Fruit fly (Drosophila melanogaster) whole organism, embryonic: ENCODE data around the gene Gr22c.

ENCODE experiments used
- Bdp1 ChIP-seq: fragments of 200-800 bp; sonication (Bioruptor generic); optimal IDR thresholded peaks from 3 replicates; lab custom pipeline; 2016; ENCODE audit warnings: missing biosample characterization, missing genetic modification characterization
- C15 ChIP-seq: fragments of 200-800 bp; sonication (Bioruptor generic); IDR thresholded peaks from 3 replicates; pipeline ENCODE4 v1.3.6; 2022; ENCODE audit warnings: missing biosample characterization, missing genetic modification characterization
- CG10959 ChIP-seq: fragments of 200-800 bp; sonication (Bioruptor generic); IDR thresholded peaks from 2 replicates; pipeline ENCODE4 v1.3.6; 2022; ENCODE audit warnings: missing biosample characterization, missing genetic modification characterization
- CG11504 ChIP-seq: fragments of 200-800 bp; sonication (Bioruptor generic); optimal IDR thresholded peaks from 3 replicates; lab custom pipeline; 2019; ENCODE audit warnings: missing biosample characterization, mild to moderate bottlenecking, missing genetic modification characterization, moderate library complexity
- CG12104 ChIP-seq: fragments of 200-800 bp; sonication (Bioruptor generic); optimal IDR thresholded peaks from 3 replicates; lab custom pipeline; 2016; ENCODE audit warnings: missing biosample characterization, missing genetic modification characterization
- CG12155 ChIP-seq: fragments of 200-800 bp; sonication (Bioruptor generic); optimal IDR thresholded peaks from 3 replicates; lab custom pipeline; 2016; ENCODE audit warnings: missing biosample characterization, missing genetic modification characterization
- CG1233 ChIP-seq: fragments of 200-800 bp; sonication (Bioruptor generic); optimal IDR thresholded peaks from 4 replicates; lab custom pipeline; 2018; ENCODE audit warnings: missing biosample characterization, mild to moderate bottlenecking, missing genetic modification characterization
- CG12769 ChIP-seq: fragments of 200-800 bp; sonication (Bioruptor generic); optimal IDR thresholded peaks from 2 replicates; lab custom pipeline; 2019; ENCODE audit warnings: missing biosample characterization, mild to moderate bottlenecking, missing genetic modification characterization, moderate library complexity
- CG13123 ChIP-seq: fragments of 200-800 bp; sonication (Bioruptor generic); optimal IDR thresholded peaks from 2 replicates; lab custom pipeline; 2016; ENCODE audit warnings: missing biosample characterization, missing genetic modification characterization
- CG13296 ChIP-seq: fragments of 200-800 bp; sonication (Bioruptor generic); optimal IDR thresholded peaks from 3 replicates; lab custom pipeline; 2018; ENCODE audit warnings: missing biosample characterization, mild to moderate bottlenecking, missing genetic modification characterization
- CG14050 ChIP-seq: fragments of 200-800 bp; sonication (Bioruptor generic); IDR thresholded peaks from 3 replicates; pipeline ENCODE4 v1.3.6; 2022; ENCODE audit warnings: missing biosample characterization, missing genetic modification characterization
- CG17829 ChIP-seq: fragments of 200-800 bp; optimal IDR thresholded peaks from 2 replicates; lab custom pipeline; 2019; ENCODE audit warnings: missing biosample characterization, mild to moderate bottlenecking, missing genetic modification characterization, moderate library complexity
- CG17912 ChIP-seq: fragments of 200-800 bp; sonication (Bioruptor generic); optimal IDR thresholded peaks from 2 replicates; lab custom pipeline; 2018; ENCODE audit warnings: missing biosample characterization, mild to moderate bottlenecking, missing genetic modification characterization
- CG18262 ChIP-seq: fragments of 200-800 bp; optimal IDR thresholded peaks from 3 replicates; lab custom pipeline; 2019; ENCODE audit warnings: missing biosample characterization, mild to moderate bottlenecking, missing genetic modification characterization, moderate library complexity
- CG18764 ChIP-seq: fragments of 200-800 bp; sonication (Bioruptor generic); optimal IDR thresholded peaks from 3 replicates; lab custom pipeline; 2016; ENCODE audit warnings: missing biosample characterization, missing genetic modification characterization
- CG2678 ChIP-seq: fragments of 200-800 bp; sonication (Bioruptor generic); optimal IDR thresholded peaks from 3 replicates; lab custom pipeline; 2019; ENCODE audit warnings: missing biosample characterization, mild to moderate bottlenecking, missing genetic modification characterization, moderate library complexity
- CG31388 ChIP-seq: fragments of 200-800 bp; sonication (Bioruptor generic); optimal IDR thresholded peaks from 2 replicates; lab custom pipeline; 2016; ENCODE audit warnings: missing biosample characterization, missing genetic modification characterization
- CG3407 ChIP-seq: fragments of 200-800 bp; sonication (Bioruptor generic); optimal IDR thresholded peaks from 2 replicates; lab custom pipeline; 2018; ENCODE audit warnings: missing biosample characterization, mild to moderate bottlenecking, missing genetic modification characterization
- CG4730 ChIP-seq: fragments of 200-800 bp; sonication (Bioruptor generic); IDR thresholded peaks from 2 replicates; pipeline ENCODE4 v1.3.6; 2022; ENCODE audit warnings: missing biosample characterization, missing genetic modification characterization
- CG5245 ChIP-seq: fragments of 200-800 bp; sonication (Bioruptor generic); optimal IDR thresholded peaks from 3 replicates; lab custom pipeline; 2016; ENCODE audit warnings: missing biosample characterization, missing genetic modification characterization
- Chrac-16 ChIP-seq: fragments of 200-800 bp; sonication (Bioruptor generic); optimal IDR thresholded peaks from 3 replicates; lab custom pipeline; 2016; ENCODE audit warnings: missing biosample characterization, missing genetic modification characterization
- CkIIα-i1 ChIP-seq: fragments of 200-800 bp; sonication (Bioruptor generic); IDR thresholded peaks from 2 replicates; pipeline ENCODE4 v1.3.6; 2022; ENCODE audit warnings: missing biosample characterization, missing genetic modification characterization
- Dip2 ChIP-seq: fragments of 200-800 bp; sonication (Bioruptor generic); IDR thresholded peaks from 2 replicates; pipeline ENCODE4 v1.3.6; 2022; ENCODE audit warnings: missing biosample characterization, missing genetic modification characterization
- Dll ChIP-seq: fragments of 200-800 bp; sonication (Bioruptor generic); IDR thresholded peaks from 4 replicates; pipeline ENCODE4 v1.3.6; 2022; ENCODE audit warnings: missing biosample characterization, missing genetic modification characterization; ENCODE audit not compliant: partially characterized antibody
- Dp ChIP-seq: fragments of 200-800 bp; sonication (Bioruptor generic); optimal IDR thresholded peaks from 2 replicates; lab custom pipeline; 2018; ENCODE audit warnings: missing biosample characterization, mild to moderate bottlenecking, missing genetic modification characterization, moderate library complexity
- Elba2 ChIP-seq: fragments of 200-800 bp; sonication (Bioruptor generic); optimal IDR thresholded peaks from 3 replicates; lab custom pipeline; 2016; ENCODE audit warnings: missing biosample characterization, missing genetic modification characterization
- Gug ChIP-seq: fragments of 200-800 bp; sonication (Bioruptor generic); IDR thresholded peaks from 4 replicates; pipeline ENCODE4 v1.3.6; 2022; ENCODE audit warnings: missing biosample characterization, missing genetic modification characterization
- H2.0 ChIP-seq: fragments of 200-800 bp; sonication (Bioruptor generic); IDR thresholded peaks from 2 replicates; pipeline ENCODE4 v1.3.6; 2022; ENCODE audit warnings: missing biosample characterization, missing genetic modification characterization
- HLH3B ChIP-seq: fragments of 200-800 bp; sonication (Bioruptor generic); IDR thresholded peaks from 2 replicates; pipeline ENCODE4 v1.3.6; 2022; ENCODE audit warnings: missing biosample characterization, missing genetic modification characterization
- Hmx ChIP-seq: fragments of 200-800 bp; sonication (Bioruptor generic); optimal IDR thresholded peaks from 2 replicates; lab custom pipeline; 2016; ENCODE audit warnings: missing biosample characterization, missing genetic modification characterization
- Jarid2 ChIP-seq: fragments of 200-800 bp; sonication (Bioruptor generic); optimal IDR thresholded peaks from 3 replicates; lab custom pipeline; 2017; ENCODE audit warnings: mild to moderate bottlenecking, missing biosample characterization, missing genetic modification reagents, missing genetic modification characterization
- MBD-R2 ChIP-seq: fragments of 200-800 bp; sonication (Bioruptor generic); IDR thresholded peaks from 2 replicates; pipeline ENCODE4 v1.3.6; 2022; ENCODE audit warnings: missing biosample characterization, missing genetic modification characterization
- Meics ChIP-seq: fragments of 200-800 bp; sonication (Bioruptor generic); optimal IDR thresholded peaks from 2 replicates; lab custom pipeline; 2017; ENCODE audit warnings: missing biosample characterization, mild to moderate bottlenecking, missing genetic modification characterization
- Nf-YA ChIP-seq: fragments of 200-800 bp; sonication (Bioruptor generic); IDR thresholded peaks from 2 replicates; pipeline ENCODE4 v1.3.6; 2022; ENCODE audit warnings: missing biosample characterization, missing genetic modification characterization
- Side ChIP-seq: fragments of 200-800 bp; sonication (Bioruptor generic); optimal IDR thresholded peaks from 2 replicates; lab custom pipeline; 2016; ENCODE audit warnings: missing biosample characterization, missing genetic modification characterization
- Trl ChIP-seq, 3 experiments: fragments of >200 bp in 2 of 3; fragments of 200-800 bp in 1 of 3; sonication (Bioruptor generic) in 1 of 3; optimal IDR thresholded peaks; 2 replicates in 1 of 3; 3 replicates in 2 of 3; lab custom pipeline; 2016 to 2017; ENCODE audit warnings: missing biosample characterization in 1 of 3, missing genetic modification characterization in 1 of 3
- al ChIP-seq: fragments of 200-800 bp; sonication (Bioruptor generic); IDR thresholded peaks from 2 replicates; pipeline ENCODE4 v1.3.6; 2022; ENCODE audit warnings: missing biosample characterization, missing genetic modification characterization
- ara ChIP-seq: fragments of 200-800 bp; sonication (Bioruptor generic); IDR thresholded peaks from 2 replicates; pipeline ENCODE4 v1.3.6; 2022; ENCODE audit warnings: missing biosample characterization, missing genetic modification characterization
- bbx ChIP-seq: fragments of 200-800 bp; sonication (Bioruptor generic); IDR thresholded peaks from 2 replicates; pipeline ENCODE4 v1.3.6; 2022; ENCODE audit warnings: missing biosample characterization, missing genetic modification characterization; ENCODE audit not compliant: partially characterized antibody
- croc ChIP-seq: fragments of 200-800 bp; sonication (Bioruptor generic); conservative IDR thresholded peaks from 3 replicates; pipeline ENCODE4 v1.3.6; 2022; ENCODE audit warnings: missing biosample characterization, missing genetic modification characterization
- dysf ChIP-seq: fragments of 200-800 bp; sonication (Bioruptor generic); IDR thresholded peaks from 3 replicates; pipeline ENCODE4 v1.3.6; 2022; ENCODE audit warnings: missing biosample characterization, missing genetic modification characterization
- exex ChIP-seq: fragments of 200-800 bp; sonication (Bioruptor generic); optimal IDR thresholded peaks from 4 replicates; lab custom pipeline; 2018; ENCODE audit warnings: missing biosample characterization, mild to moderate bottlenecking, missing genetic modification characterization, moderate library complexity
- nmo ChIP-seq: fragments of 200-800 bp; sonication (Bioruptor generic); optimal IDR thresholded peaks from 2 replicates; lab custom pipeline; 2018; ENCODE audit warnings: missing biosample characterization, mild to moderate bottlenecking, missing genetic modification characterization, moderate library complexity
- pnt ChIP-seq: fragments of 200-800 bp; sonication (Bioruptor generic); optimal IDR thresholded peaks from 3 replicates; lab custom pipeline; 2016; ENCODE audit warnings: missing biosample characterization, missing genetic modification characterization
- psq ChIP-seq: fragments of 200-800 bp; sonication (Bioruptor generic); optimal IDR thresholded peaks from 2 replicates; lab custom pipeline; 2017; ENCODE audit warnings: missing biosample characterization, missing genetic modification characterization
- sug ChIP-seq: fragments of 200-800 bp; optimal IDR thresholded peaks from 2 replicates; lab custom pipeline; 2019; ENCODE audit warnings: missing biosample characterization, mild to moderate bottlenecking, missing genetic modification characterization, moderate library complexity
- tio ChIP-seq: fragments of 200-800 bp; sonication (Bioruptor generic); optimal IDR thresholded peaks from 2 replicates; lab custom pipeline; 2017; ENCODE audit warnings: missing biosample characterization, missing genetic modification characterization, inconsistent platforms
- unc-4 ChIP-seq: fragments of 200-800 bp; sonication (Bioruptor generic); IDR thresholded peaks from 2 replicates; pipeline ENCODE4 v1.3.6; 2022; ENCODE audit warnings: missing biosample characterization, missing genetic modification characterization; ENCODE audit not compliant: partially characterized antibody
- wek ChIP-seq: fragments of 200-800 bp; sonication (Bioruptor generic); optimal IDR thresholded peaks from 3 replicates; lab custom pipeline; 2018; ENCODE audit warnings: missing biosample characterization, mild to moderate bottlenecking, missing genetic modification characterization, moderate library complexity
- z ChIP-seq: fragments of 200-800 bp; sonication (Bioruptor generic); IDR thresholded peaks from 3 replicates; pipeline ENCODE4 v1.3.6; 2022; ENCODE audit warnings: missing biosample characterization, missing genetic modification characterization

Gr22c gene

DNA sequence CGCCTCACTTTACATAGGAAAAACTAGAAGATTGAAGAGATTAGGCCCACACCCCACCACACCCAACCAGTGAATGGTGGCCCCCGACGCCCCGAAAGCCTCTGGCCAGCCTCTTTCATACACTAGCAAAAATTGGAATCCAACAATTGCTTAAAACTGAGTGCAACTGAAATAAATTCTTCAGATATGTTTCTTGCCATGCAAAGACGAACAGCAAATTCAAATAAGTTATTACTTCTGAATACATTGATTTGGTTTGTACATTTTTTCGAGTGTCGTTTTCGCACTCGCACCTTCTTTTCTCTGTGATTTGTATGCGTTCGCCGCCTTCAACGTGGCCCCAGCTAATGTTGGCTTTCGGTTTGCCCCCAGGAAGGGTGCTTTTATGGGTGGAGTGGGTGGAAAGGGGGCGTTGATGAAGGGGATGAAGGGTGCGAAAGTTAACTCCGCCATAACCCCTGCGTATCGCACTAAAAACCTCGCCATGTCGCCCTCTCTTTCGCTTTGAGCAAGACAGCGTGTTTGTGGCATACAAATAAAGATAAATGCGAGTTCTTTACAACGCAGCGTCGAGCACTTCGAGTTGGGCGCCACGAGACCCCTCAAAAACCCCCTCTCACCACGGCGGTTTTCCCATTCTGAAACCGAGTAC is 46.2 kb upstream of the Gr22c start (continued):
- TF ChIP-seq psq (GFP tag; lab: Kevin White, UChicago) (no peak), ara (GFP tag; lab: Robert Waterston, UW) (no peak), C15 (GFP tag; lab: Robert Waterston, UW) (no peak), CG13123 (no peak), CG12104 (no peak), Side (GFP tag; lab: Kevin White, UChicago) (no peak), CG14050 (GFP tag; lab: Robert Waterston, UW) (no peak), pnt (GFP tag; lab: Kevin White, UChicago) (peak; percentile 44), unc-4 (GFP tag; lab: Robert Waterston, UW) (no peak), CG18764 (GFP tag; lab: Kevin White, UChicago) (no peak), Elba2 (GFP tag; lab: Kevin White, UChicago) (no peak), CG4730 (GFP tag; lab: Robert Waterston, UW) (no peak), HLH3B (0 out of 2 replicates have a peak, but pooled peaks have one; percentile 29), CG3407 (GFP tag; lab: Kevin White, UChicago) (no peak), croc (GFP tag; lab: Robert Waterston, UW) (no peak), CkIIα-i1 (GFP tag; lab: Robert Waterston, UW) (no peak), tio (no peak), Bdp1 (GFP tag; lab: Kevin White, UChicago) (no peak), CG10959 (GFP tag; lab: Robert Waterston, UW) (no peak), CG1233 (GFP tag; lab: Kevin White, UChicago) (no peak), Trl (optimal IDR thresholded peaks at IDR 0.05; lab: Kevin White, UChicago) (no peak), Trl (GFP tag; optimal IDR thresholded peaks at IDR 0.05; lab: Kevin White, UChicago) (peak; percentile 20), al (GFP tag; lab: Robert Waterston, UW) (no peak), z (GFP tag; lab: Robert Waterston, UW) (no peak), bbx (GFP tag; lab: Robert Waterston, UW) (no peak), MBD-R2 (GFP tag; lab: Robert Waterston, UW) (no peak; the same call in 1 of the 2 replicates), CG2678 (peak; percentile 54), Dp (GFP tag; lab: Kevin White, UChicago) (no peak), Gug (GFP tag; lab: Robert Waterston, UW) (peak; percentile 27; the same call in 2 of the 4 replicates), CG17912 (GFP tag; lab: Kevin White, UChicago) (no peak), Meics (GFP tag; lab: Kevin White, UChicago) (peak; percentile 50), Dll (no peak), Nf-YA (GFP tag; lab: Robert Waterston, UW) (no peak), CG18262 (no peak), Chrac-16 (GFP tag; lab: Kevin White, UChicago) (no peak), CG31388 (GFP tag; lab: Kevin White, UChicago) (no peak), CG11504 (tag; lab: Kevin White, UChicago) (peak; percentile 56), dysf (peak; percentile 54; the same call in 2 of the 3 replicates), CG13296 (GFP tag; lab: Kevin White, UChicago) (peak; percentile 24), exex (tag; lab: Kevin White, UChicago) (no peak), nmo (GFP tag; lab: Kevin White, UChicago) (peak; percentile 2), CG12769 (tag; lab: Kevin White, UChicago) (peak; percentile 68), Dip2 (GFP tag; lab: Robert Waterston, UW) (no peak), Hmx (GFP tag; lab: Kevin White, UChicago) (no peak), CG17829 (tag; lab: Kevin White, UChicago) (no peak), Jarid2 (GFP tag; lab: Kevin White, UChicago) (no peak), H2.0 (GFP tag; lab: Robert Waterston, UW) (peak; percentile 46), sug (tag; lab: Kevin White, UChicago) (no peak), wek (GFP tag; lab: Kevin White, UChicago) (no peak), CG12155 (GFP tag; lab: Kevin White, UChicago) (no peak), CG5245 (GFP tag; lab: Kevin White, UChicago) (no peak)
